Fruit fly (Drosophila melanogaster) whole organism, embryonic: ENCODE results near the gene Top3beta.

Experiments used
- Bgb ChIP-seq: fragments of 200-800 bp; sonication (Bioruptor generic); IDR thresholded peaks from 2 replicates; pipeline ENCODE4 v1.3.6; 2022; ENCODE audit warnings: missing biosample characterization, missing genetic modification characterization; ENCODE audit not compliant: partially characterized antibody
- CG13296 ChIP-seq: fragments of 200-800 bp; sonication (Bioruptor generic); optimal IDR thresholded peaks from 3 replicates; lab custom pipeline; 2018; ENCODE audit warnings: missing biosample characterization, mild to moderate bottlenecking, missing genetic modification characterization
- CG15011 ChIP-seq: fragments of 200-800 bp; sonication (Bioruptor generic); optimal IDR thresholded peaks from 3 replicates; lab custom pipeline; 2018; ENCODE audit warnings: missing biosample characterization, mild to moderate bottlenecking, missing genetic modification characterization
- CG16813 ChIP-seq: fragments of 200-800 bp; sonication (Bioruptor generic); IDR thresholded peaks from 3 replicates; pipeline ENCODE4 v1.3.6; 2022; ENCODE audit warnings: missing biosample characterization, missing genetic modification characterization; ENCODE audit not compliant: partially characterized antibody
- CG17912 ChIP-seq: fragments of 200-800 bp; sonication (Bioruptor generic); optimal IDR thresholded peaks from 2 replicates; lab custom pipeline; 2018; ENCODE audit warnings: missing biosample characterization, mild to moderate bottlenecking, missing genetic modification characterization
- CG1832 ChIP-seq: fragments of 200-800 bp; sonication (Bioruptor generic); optimal IDR thresholded peaks from 2 replicates; lab custom pipeline; 2017; ENCODE audit warnings: missing biosample characterization, mild to moderate bottlenecking, missing genetic modification characterization, inconsistent platforms
- CG18619 ChIP-seq: fragments of 200-800 bp; sonication (Bioruptor generic); optimal IDR thresholded peaks from 3 replicates; lab custom pipeline; 2017; ENCODE audit warnings: missing biosample characterization, mild to moderate bottlenecking, missing genetic modification characterization
- CG2875 ChIP-seq: fragments of 200-800 bp; sonication (Bioruptor generic); optimal IDR thresholded peaks from 2 replicates; lab custom pipeline; 2017; ENCODE audit warnings: missing biosample characterization, mild to moderate bottlenecking, missing genetic modification characterization, missing genetic modification reagents
- CG31224 ChIP-seq: fragments of 200-800 bp; sonication (Bioruptor generic); IDR thresholded peaks from 2 replicates; pipeline ENCODE4 v1.3.6; 2022; ENCODE audit warnings: missing biosample characterization, missing genetic modification characterization
- CG5953 ChIP-seq: fragments of 200-800 bp; sonication (Bioruptor generic); IDR thresholded peaks from 2 replicates; pipeline ENCODE4 v1.3.6; 2022; ENCODE audit warnings: missing biosample characterization, missing genetic modification characterization
- CG6654 ChIP-seq: fragments of 200-800 bp; sonication (Bioruptor generic); optimal IDR thresholded peaks from 2 replicates; lab custom pipeline; 2017; ENCODE audit warnings: missing biosample characterization, mild to moderate bottlenecking, missing genetic modification characterization
- CG8089 ChIP-seq: fragments of 200-800 bp; sonication (Bioruptor generic); optimal IDR thresholded peaks from 3 replicates; lab custom pipeline; 2016; ENCODE audit warnings: missing biosample characterization, missing genetic modification characterization
- CG8359 ChIP-seq: fragments of 200-800 bp; sonication (Bioruptor generic); optimal IDR thresholded peaks from 2 replicates; lab custom pipeline; 2017; ENCODE audit warnings: missing biosample characterization, mild to moderate bottlenecking, missing genetic modification characterization, borderline replicate concordance
- CkIIα-i1 ChIP-seq: fragments of 200-800 bp; sonication (Bioruptor generic); IDR thresholded peaks from 2 replicates; pipeline ENCODE4 v1.3.6; 2022; ENCODE audit warnings: missing biosample characterization, missing genetic modification characterization
- D ChIP-seq, 2 experiments: fragments of 200-800 bp in 1 of 2; fragments of >200 bp in 1 of 2; sonication (Bioruptor generic) in 1 of 2; optimal IDR thresholded peaks; 2 replicates in 1 of 2; 3 replicates in 1 of 2; lab custom pipeline; 2017; ENCODE audit warnings: mild to moderate bottlenecking in 1 of 2, missing biosample characterization in 1 of 2, missing genetic modification characterization in 1 of 2, missing genetic modification reagents in 1 of 2
- D19A ChIP-seq: fragments of 200-800 bp; optimal IDR thresholded peaks from 3 replicates; lab custom pipeline; 2019; ENCODE audit warnings: missing biosample characterization, mild to moderate bottlenecking, missing genetic modification characterization, moderate library complexity
- D19B ChIP-seq: fragments of 200-800 bp; sonication (Bioruptor generic); optimal IDR thresholded peaks from 2 replicates; lab custom pipeline; 2017; ENCODE audit warnings: missing biosample characterization, mild to moderate bottlenecking, missing genetic modification characterization
- Dfd ChIP-seq, 2 experiments: fragments of >200 bp; optimal IDR thresholded peaks; 2 replicates each; lab custom pipeline; 2017; ENCODE audit warnings: missing biosample characterization in 2 of 2, missing genetic modification characterization in 2 of 2
- Dp ChIP-seq: fragments of 200-800 bp; sonication (Bioruptor generic); optimal IDR thresholded peaks from 2 replicates; lab custom pipeline; 2018; ENCODE audit warnings: missing biosample characterization, mild to moderate bottlenecking, missing genetic modification characterization, moderate library complexity
- Dref ChIP-seq: fragments of 200-800 bp; sonication (Bioruptor generic); IDR thresholded peaks from 2 replicates; pipeline ENCODE4 v1.3.6; 2022; ENCODE audit warnings: missing biosample characterization, missing genetic modification characterization
- ERR ChIP-seq: fragments of 200-800 bp; sonication (Bioruptor generic); optimal IDR thresholded peaks from 2 replicates; lab custom pipeline; 2016; ENCODE audit warnings: missing biosample characterization, missing genetic modification characterization
- Gsc ChIP-seq: fragments of 200-800 bp; sonication (Bioruptor generic); IDR thresholded peaks from 2 replicates; pipeline ENCODE4 v1.3.6; 2022; ENCODE audit warnings: missing biosample characterization, missing genetic modification characterization
- Gug ChIP-seq: fragments of 200-800 bp; sonication (Bioruptor generic); IDR thresholded peaks from 4 replicates; pipeline ENCODE4 v1.3.6; 2022; ENCODE audit warnings: missing biosample characterization, missing genetic modification characterization
- HHEX ChIP-seq: fragments of 200-800 bp; sonication (Bioruptor generic); optimal IDR thresholded peaks from 3 replicates; lab custom pipeline; 2017; ENCODE audit warnings: missing biosample characterization, mild to moderate bottlenecking, missing genetic modification characterization, missing genetic modification reagents
- Hr3 ChIP-seq: fragments of 200-800 bp; sonication (Bioruptor generic); optimal IDR thresholded peaks from 3 replicates; lab custom pipeline; 2016; ENCODE audit warnings: missing biosample characterization, missing genetic modification characterization
- Hr51 ChIP-seq, 2 experiments: fragments of 200-800 bp; sonication (Bioruptor generic); optimal IDR thresholded peaks; 2 replicates in 1 of 2; 3 replicates in 1 of 2; lab custom pipeline; 2016 to 2018; ENCODE audit warnings: missing biosample characterization in 2 of 2, missing genetic modification characterization in 2 of 2, mild to moderate bottlenecking in 1 of 2, moderate library complexity in 1 of 2
- Lpt ChIP-seq: fragments of >200 bp; optimal IDR thresholded peaks from 2 replicates; lab custom pipeline; 2018; ENCODE audit warnings: missing biosample characterization, missing genetic modification characterization
- MESR4 ChIP-seq: fragments of 200-800 bp; sonication (Bioruptor generic); optimal IDR thresholded peaks from 2 replicates; lab custom pipeline; 2018; ENCODE audit warnings: missing biosample characterization, mild to moderate bottlenecking, missing genetic modification characterization, moderate library complexity
- Max ChIP-seq: fragments of 200-800 bp; sonication (Bioruptor generic); optimal IDR thresholded peaks from 2 replicates; lab custom pipeline; 2016; ENCODE audit warnings: missing biosample characterization, mild to moderate bottlenecking, missing genetic modification characterization
- Nf-YB ChIP-seq: fragments of 200-800 bp; sonication (Bioruptor generic); optimal IDR thresholded peaks from 3 replicates; lab custom pipeline; 2019; ENCODE audit warnings: missing biosample characterization, mild to moderate bottlenecking, missing genetic modification characterization, moderate library complexity
- Ssrp ChIP-seq: fragments of 200-800 bp; sonication (Bioruptor generic); optimal IDR thresholded peaks from 2 replicates; lab custom pipeline; 2018; ENCODE audit warnings: missing biosample characterization, mild to moderate bottlenecking, missing genetic modification characterization, moderate library complexity
- TFAM ChIP-seq: fragments of 200-800 bp; sonication (Bioruptor generic); optimal IDR thresholded peaks from 2 replicates; lab custom pipeline; 2017; ENCODE audit warnings: missing biosample characterization, missing genetic modification characterization, inconsistent platforms
- bab2 ChIP-seq: fragments of 200-800 bp; sonication (Bioruptor generic); optimal IDR thresholded peaks from 2 replicates; lab custom pipeline; 2016; ENCODE audit warnings: missing biosample characterization, missing genetic modification characterization
- br ChIP-seq: fragments of >200 bp; optimal IDR thresholded peaks from 2 replicates; lab custom pipeline; 2017
- dan ChIP-seq: fragments of 200-800 bp; sonication (Bioruptor generic); IDR thresholded peaks from 2 replicates; pipeline ENCODE4 v1.3.6; 2022; ENCODE audit warnings: missing biosample characterization, missing genetic modification characterization
- danr ChIP-seq: fragments of 200-800 bp; sonication (Bioruptor generic); IDR thresholded peaks from 2 replicates; pipeline ENCODE4 v1.3.6; 2022; ENCODE audit warnings: missing biosample characterization, missing genetic modification characterization
- dpn ChIP-seq, 2 experiments: fragments of 200-800 bp; sonication (Bioruptor generic); optimal IDR thresholded peaks; 3 replicates each; lab custom pipeline; 2016; ENCODE audit warnings: missing biosample characterization in 2 of 2, missing genetic modification characterization in 2 of 2
- ems ChIP-seq: fragments of 200-800 bp; sonication (Bioruptor generic); optimal IDR thresholded peaks from 3 replicates; lab custom pipeline; 2016; ENCODE audit warnings: missing biosample characterization, missing genetic modification characterization
- en ChIP-seq: fragments of 200-800 bp; sonication (Bioruptor generic); optimal IDR thresholded peaks from 2 replicates; lab custom pipeline; 2016; ENCODE audit warnings: missing biosample characterization, missing genetic modification characterization
- exex ChIP-seq: fragments of 200-800 bp; sonication (Bioruptor generic); optimal IDR thresholded peaks from 4 replicates; lab custom pipeline; 2018; ENCODE audit warnings: missing biosample characterization, mild to moderate bottlenecking, missing genetic modification characterization, moderate library complexity
- ftz-f1 ChIP-seq: fragments of 200-800 bp; sonication (Bioruptor generic); optimal IDR thresholded peaks from 2 replicates; lab custom pipeline; 2016; ENCODE audit warnings: missing biosample characterization, missing genetic modification characterization
- gcm2 ChIP-seq: fragments of 200-800 bp; sonication (Bioruptor generic); optimal IDR thresholded peaks from 2 replicates; lab custom pipeline; 2016; ENCODE audit warnings: missing biosample characterization, missing genetic modification characterization
- grau ChIP-seq: fragments of 200-800 bp; optimal IDR thresholded peaks from 3 replicates; lab custom pipeline; 2019; ENCODE audit warnings: missing biosample characterization, mild to moderate bottlenecking, missing genetic modification characterization, moderate library complexity
- jigr1 ChIP-seq: fragments of 200-800 bp; sonication (Bioruptor generic); IDR thresholded peaks from 3 replicates; pipeline ENCODE4 v1.3.6; 2022; ENCODE audit warnings: missing biosample characterization, missing genetic modification characterization
- knrl ChIP-seq: fragments of 200-800 bp; sonication (Bioruptor generic); IDR thresholded peaks from 3 replicates; pipeline ENCODE4 v1.3.6; 2022; ENCODE audit warnings: missing biosample characterization, missing genetic modification characterization; ENCODE audit not compliant: partially characterized antibody
- mam ChIP-seq: fragments of 200-800 bp; sonication (Bioruptor generic); optimal IDR thresholded peaks from 3 replicates; lab custom pipeline; 2016; ENCODE audit warnings: missing biosample characterization, missing genetic modification characterization
- row ChIP-seq: fragments of 200-800 bp; sonication (Bioruptor generic); IDR thresholded peaks from 3 replicates; pipeline ENCODE4 v1.3.6; 2022; ENCODE audit warnings: missing biosample characterization, missing genetic modification characterization
- shn ChIP-seq: fragments of 200-800 bp; sonication (Bioruptor generic); optimal IDR thresholded peaks from 3 replicates; lab custom pipeline; 2016; ENCODE audit warnings: missing biosample characterization, missing genetic modification characterization
- slp2 ChIP-seq: fragments of 200-800 bp; sonication (Bioruptor generic); optimal IDR thresholded peaks from 2 replicates; lab custom pipeline; 2016; ENCODE audit warnings: missing biosample characterization, missing genetic modification characterization

The Top3beta gene

dm6 chrX:6330369-6330949, 42.7 kb upstream of the Top3beta start, which contains the start of gene CG42240 (continued):
- TF ChIP-seq Hr51 (GFP tag; optimal IDR thresholded peaks at IDR 0.05; lab: Kevin White, UChicago) (peak; percentile 63 to 95), D19A (tag; lab: Kevin White, UChicago) (peak; percentile 90), CG15011 (GFP tag; lab: Kevin White, UChicago) (peak; percentile 88), CG16813 (GFP tag; lab: Robert Waterston, UW) (no peak), ems (GFP tag; lab: Kevin White, UChicago) (peak; percentile 88), Dp (GFP tag; lab: Kevin White, UChicago) (no peak), jigr1 (GFP tag; lab: Robert Waterston, UW) (peak; percentile 67; the same call in 2 of the 3 replicates), ftz-f1 (GFP tag; lab: Kevin White, UChicago) (peak; percentile 11), CG5953 (GFP tag; lab: Robert Waterston, UW) (peak; percentile 54; the same call in 1 of the 2 replicates), bab2 (GFP tag; lab: Kevin White, UChicago) (peak; percentile 77), CG6654 (peak; percentile 80), grau (tag; lab: Kevin White, UChicago) (peak; percentile 92), CG18619 (GFP tag; lab: Kevin White, UChicago) (peak; percentile 93), Max (peak; percentile 91), TFAM (GFP tag; lab: Kevin White, UChicago) (peak; percentile 6), Dfd (GFP tag; optimal IDR thresholded peaks at IDR 0.05; lab: Kevin White, UChicago) (no peak), Gug (GFP tag; lab: Robert Waterston, UW) (peak; percentile 63; the same call in 2 of the 4 replicates), CG13296 (GFP tag; lab: Kevin White, UChicago) (peak; percentile 92), Lpt (no peak), Hr3 (GFP tag; lab: Kevin White, UChicago) (peak; percentile 90), CG2875 (GFP tag; lab: Kevin White, UChicago) (peak; percentile 92), CG8089 (GFP tag; lab: Kevin White, UChicago) (peak; percentile 57), Nf-YB (peak; percentile 78), mam (GFP tag; lab: Kevin White, UChicago) (peak; percentile 71), row (peak; percentile 91), danr (GFP tag; lab: Robert Waterston, UW) (peak; percentile 71), HHEX (GFP tag; lab: Kevin White, UChicago) (peak; percentile 91), ERR (GFP tag; lab: Kevin White, UChicago) (peak; percentile 48), D19B (peak; percentile 77), shn (GFP tag; lab: Kevin White, UChicago) (peak; percentile 48), CkIIα-i1 (GFP tag; lab: Robert Waterston, UW) (no peak), MESR4 (peak; percentile 21), CG31224 (GFP tag; lab: Robert Waterston, UW) (peak; percentile 40; the same call in 1 of the 2 replicates), D (optimal IDR thresholded peaks at IDR 0.05; lab: Kevin White, UChicago) (no peak), D (GFP tag; optimal IDR thresholded peaks at IDR 0.05; lab: Kevin White, UChicago) (peak; percentile 94), Dref (GFP tag; lab: Robert Waterston, UW) (no peak), CG17912 (no peak), Ssrp (tag; lab: Kevin White, UChicago) (peak; percentile 89), gcm2 (peak; percentile 45), Bgb (no peak; the same call in 1 of the 2 replicates), Gsc (GFP tag; lab: Robert Waterston, UW) (peak; percentile 29; the same call in 1 of the 2 replicates), exex (tag; lab: Kevin White, UChicago) (peak; percentile 55), CG1832 (GFP tag; lab: Kevin White, UChicago) (no peak), knrl (no peak), dpn (GFP tag; optimal IDR thresholded peaks at IDR 0.05; lab: Kevin White, UChicago) (peak; percentile 75 to 89), CG8359 (GFP tag; lab: Kevin White, UChicago) (peak; percentile 69), br (lab: Kevin White, UChicago) (no peak), dan (peak; percentile 4; the same call in 1 of the 2 replicates), en (GFP tag; lab: Kevin White, UChicago) (peak; percentile 59), slp2 (GFP tag; lab: Kevin White, UChicago) (peak; percentile 80)
